Fruit fly (Drosophila melanogaster) S2 (cell line): ENCODE results near the gene CG6006.

Experiments used
- CG8478 ChIP-seq: fragments of >200 bp; optimal IDR thresholded peaks from 2 replicates; lab custom pipeline; 2018
- CTCF ChIP-seq, 2 experiments: fragments of >200 bp; optimal IDR thresholded peaks; 2 replicates each; lab custom pipeline; 2018

dm6 chr3R:16113124-16113523, 41.7 kb upstream of the CG6006 start:
- no peak for TF ChIP-seq CTCF (optimal IDR thresholded peaks at IDR 0.05; lab: Kevin White, UChicago)
- no peak for TF ChIP-seq CG8478
